Worm (Caenorhabditis elegans): ENCODE measurements around the gene Y6G8.15.
"Not testable (repeated sequence)": the region's sequence is repeated elsewhere in the genome, so short reads cannot be mapped to it uniquely, and the experiment has no call there.

Y6G8.15 gene

ce11 chrV:17610503-17610902 lies at the start of gene Y6G8.15:
Gene Y6G8.15, minus strand, starts transcription at chrV:17610603.
- TF ChIP-seq cnd-1, lsy-2, sptf-1 (tag; optimal IDR thresholded peaks at IDR 0.05): not testable (repeated sequence)

- TF ChIP-seq nhr-12 (tag; optimal IDR thresholded peaks at IDR 0.05) = no peak
- TF ChIP-seq pha-4 (tag; optimal IDR thresholded peaks at IDR 0.05) = no peak
- no peak for TF ChIP-seq nhr-76 (tag; optimal IDR thresholded peaks at IDR 0.05)
- TF ChIP-seq lin-13 (tag; optimal IDR thresholded peaks at IDR 0.05) = no peak
- TF ChIP-seq ceh-83 (GFP tag; optimal IDR thresholded peaks at IDR 0.05) = no peak
- TF ChIP-seq mep-1 (tag; optimal IDR thresholded peaks at IDR 0.05) = no peak
- no peak for TF ChIP-seq drap-1 (GFP tag; optimal IDR thresholded peaks at IDR 0.05)
- no peak for TF ChIP-seq ceh-39 (tag; optimal IDR thresholded peaks at IDR 0.05)
- no peak for TF ChIP-seq mab-5 (tag; optimal IDR thresholded peaks at IDR 0.05)
- no peak for TF ChIP-seq lin-32 (GFP tag; optimal IDR thresholded peaks at IDR 0.05)
- no peak for TF ChIP-seq elt-1 (tag; optimal IDR thresholded peaks at IDR 0.05; ENCODE audit: borderline replicate concordance, insufficient read depth)
- TF ChIP-seq zip-8 (tag; optimal IDR thresholded peaks at IDR 0.05) = no peak
- no peak for TF ChIP-seq unc-39 (tag; optimal IDR thresholded peaks at IDR 0.05)
- no peak for TF ChIP-seq ztf-11 (tag; optimal IDR thresholded peaks at IDR 0.05)
- TF ChIP-seq mls-2 (tag; optimal IDR thresholded peaks at IDR 0.05) = no peak
Observed at ce11 chrV:17660003-17660402, 49.6 kb upstream of the Y6G8.15 start, which contains the start of gene dgat-2. Gene dgat-2, plus strand, starts transcription at chrV:17660303.

ce11 chrV:17659228-17659627 lies 48.8 kb upstream of the Y6G8.15 start, which contains the start of gene fbxa-108:
Gene fbxa-108, minus strand, starts transcription at chrV:17659385.
- TF ChIP-seq sptf-1 (tag; optimal IDR thresholded peaks at IDR 0.05) = no peak
- no peak for TF ChIP-seq cnd-1 (tag; optimal IDR thresholded peaks at IDR 0.05)
- TF ChIP-seq mls-2 (tag; optimal IDR thresholded peaks at IDR 0.05) = no peak
- no peak for TF ChIP-seq sem-2 (GFP tag; optimal IDR thresholded peaks at IDR 0.05)
- TF ChIP-seq unc-120 (tag; optimal IDR thresholded peaks at IDR 0.05; ENCODE audit: poor library complexity, severe bottlenecking) = no peak
- TF ChIP-seq M03D4.4 (tag; optimal IDR thresholded peaks at IDR 0.05) = no peak
- TF ChIP-seq mab-5 (tag; optimal IDR thresholded peaks at IDR 0.05) = no peak
- TF ChIP-seq mep-1 (tag; optimal IDR thresholded peaks at IDR 0.05) = no peak

ce11 chrV:17658824-17659223 lies 48.4 kb upstream of the Y6G8.15 start:
- no peak for TF ChIP-seq nhr-12 (tag; optimal IDR thresholded peaks at IDR 0.05)
- no peak for TF ChIP-seq ztf-11 (tag; optimal IDR thresholded peaks at IDR 0.05)
- TF ChIP-seq unc-62 (GFP tag; optimal IDR thresholded peaks at IDR 0.05) = no peak
- no peak for TF ChIP-seq elt-1 (tag; optimal IDR thresholded peaks at IDR 0.05; ENCODE audit: borderline replicate concordance, insufficient read depth)
- no peak for TF ChIP-seq unc-120 (tag; optimal IDR thresholded peaks at IDR 0.05; ENCODE audit: poor library complexity, severe bottlenecking)
- TF ChIP-seq ceh-39 (tag; optimal IDR thresholded peaks at IDR 0.05) = no peak
- TF ChIP-seq ham-2 (GFP tag; optimal IDR thresholded peaks at IDR 0.05) = no peak
- no peak for TF ChIP-seq lsy-2 (tag; optimal IDR thresholded peaks at IDR 0.05)

- no peak for TF ChIP-seq nhr-76 (tag; optimal IDR thresholded peaks at IDR 0.05)
- TF ChIP-seq drap-1 (GFP tag; optimal IDR thresholded peaks at IDR 0.05) = no peak
- no peak for TF ChIP-seq ces-1 (GFP tag; optimal IDR thresholded peaks at IDR 0.05)
- no peak for TF ChIP-seq blmp-1 (tag; optimal IDR thresholded peaks at IDR 0.05)
- TF ChIP-seq nhr-237 (tag; optimal IDR thresholded peaks at IDR 0.05) = no peak
- TF ChIP-seq tbx-8 (GFP tag; optimal IDR thresholded peaks at IDR 0.05) = no peak
- no peak for TF ChIP-seq lsy-2 (tag; optimal IDR thresholded peaks at IDR 0.05)
- no peak for TF ChIP-seq ztf-11 (tag; optimal IDR thresholded peaks at IDR 0.05)
- TF ChIP-seq mep-1 (tag; optimal IDR thresholded peaks at IDR 0.05) = no peak
Observed at ce11 chrV:17655205-17655604, 44.8 kb upstream of the Y6G8.15 start.

ce11 chrV:17650427-17650826 lies 40.0 kb upstream of the Y6G8.15 start, which contains the start of gene fbxa-192:
Gene fbxa-192, minus strand, starts transcription at chrV:17650527.
- no peak for TF ChIP-seq sptf-1 (tag; optimal IDR thresholded peaks at IDR 0.05)
- TF ChIP-seq nhr-237 (tag; optimal IDR thresholded peaks at IDR 0.05) = no peak
- TF ChIP-seq blmp-1 (tag; optimal IDR thresholded peaks at IDR 0.05) = no peak
- no peak for TF ChIP-seq nhr-12 (tag; optimal IDR thresholded peaks at IDR 0.05)
- no peak for TF ChIP-seq nhr-28 (tag; optimal IDR thresholded peaks at IDR 0.05)
- TF ChIP-seq ces-1 (GFP tag; optimal IDR thresholded peaks at IDR 0.05) = no peak
- TF ChIP-seq ceh-43 (GFP tag; optimal IDR thresholded peaks at IDR 0.05) = no peak
- TF ChIP-seq mls-2 (tag; optimal IDR thresholded peaks at IDR 0.05) = no peak
